Fruit fly (Drosophila melanogaster) whole organism, embryonic: ENCODE measurements around the gene Cpr.

Source experiments
- Aef1 ChIP-seq: fragments of 200-800 bp; sonication (Bioruptor generic); IDR thresholded peaks from 3 replicates; pipeline ENCODE4 v1.3.6; 2022; ENCODE audit warnings: missing biosample characterization, missing genetic modification characterization
- BEAF-32 ChIP-seq: fragments of 200-800 bp; sonication (Bioruptor generic); optimal IDR thresholded peaks from 3 replicates; lab custom pipeline; 2017; ENCODE audit warnings: missing biosample characterization, missing genetic modification characterization, mild to moderate bottlenecking, moderate library complexity, missing genetic modification reagents
- CG10147 ChIP-seq: fragments of 200-800 bp; sonication (Bioruptor generic); optimal IDR thresholded peaks from 2 replicates; lab custom pipeline; 2019; ENCODE audit warnings: missing biosample characterization, mild to moderate bottlenecking, missing genetic modification characterization, moderate library complexity
- CG12236 ChIP-seq: fragments of 200-800 bp; sonication (Bioruptor generic); optimal IDR thresholded peaks from 2 replicates; lab custom pipeline; 2016; ENCODE audit warnings: missing biosample characterization, missing genetic modification characterization
- CG1233 ChIP-seq: fragments of 200-800 bp; sonication (Bioruptor generic); optimal IDR thresholded peaks from 4 replicates; lab custom pipeline; 2018; ENCODE audit warnings: missing biosample characterization, mild to moderate bottlenecking, missing genetic modification characterization
- CG12659 ChIP-seq: fragments of 200-800 bp; sonication (Bioruptor generic); optimal IDR thresholded peaks from 3 replicates; lab custom pipeline; 2017; ENCODE audit warnings: mild to moderate bottlenecking, missing biosample characterization, missing genetic modification reagents, missing genetic modification characterization
- CG13894 ChIP-seq: fragments of 200-800 bp; sonication (Bioruptor generic); optimal IDR thresholded peaks from 3 replicates; lab custom pipeline; 2018; ENCODE audit warnings: missing biosample characterization, mild to moderate bottlenecking, missing genetic modification characterization, moderate library complexity
- CG1529 ChIP-seq: fragments of 200-800 bp; sonication (Bioruptor generic); optimal IDR thresholded peaks from 3 replicates; lab custom pipeline; 2018; ENCODE audit warnings: missing biosample characterization, missing genetic modification characterization
- CG16779 ChIP-seq: fragments of 200-800 bp; sonication (Bioruptor generic); IDR thresholded peaks from 2 replicates; pipeline ENCODE4 v1.3.6; 2022; ENCODE audit warnings: missing biosample characterization, missing genetic modification characterization
- CG17361 ChIP-seq: fragments of 200-800 bp; sonication (Bioruptor generic); IDR thresholded peaks from 3 replicates; pipeline ENCODE4 v1.3.6; 2022; ENCODE audit warnings: missing biosample characterization, missing genetic modification characterization
- CG17912 ChIP-seq: fragments of 200-800 bp; sonication (Bioruptor generic); optimal IDR thresholded peaks from 2 replicates; lab custom pipeline; 2018; ENCODE audit warnings: missing biosample characterization, mild to moderate bottlenecking, missing genetic modification characterization
- CG18011 ChIP-seq: fragments of 200-800 bp; sonication (Bioruptor generic); optimal IDR thresholded peaks from 2 replicates; lab custom pipeline; 2017; ENCODE audit warnings: missing biosample characterization, missing genetic modification characterization, mild to moderate bottlenecking, moderate library complexity, missing genotype
- CG18476 ChIP-seq: fragments of 200-800 bp; sonication (Bioruptor generic); optimal IDR thresholded peaks from 2 replicates; lab custom pipeline; 2016; ENCODE audit warnings: missing biosample characterization, mild to moderate bottlenecking, missing genetic modification characterization
- CG31441 ChIP-seq: fragments of 200-800 bp; sonication (Bioruptor generic); IDR thresholded peaks from 2 replicates; pipeline ENCODE4 v1.3.6; 2022; ENCODE audit warnings: missing biosample characterization, missing genetic modification characterization
- CG32772 ChIP-seq: fragments of 200-800 bp; sonication (Bioruptor generic); IDR thresholded peaks from 2 replicates; pipeline ENCODE4 v1.3.6; 2022; ENCODE audit warnings: missing biosample characterization, missing genetic modification characterization
- CG3847 ChIP-seq: fragments of 200-800 bp; sonication (Bioruptor generic); IDR thresholded peaks from 2 replicates; pipeline ENCODE4 v1.3.6; 2022; ENCODE audit warnings: missing biosample characterization, missing genetic modification characterization
- CG3995 ChIP-seq: fragments of 200-800 bp; sonication (Bioruptor generic); optimal IDR thresholded peaks from 3 replicates; lab custom pipeline; 2016; ENCODE audit warnings: missing biosample characterization, missing genetic modification characterization
- CG43689 ChIP-seq: fragments of 200-800 bp; sonication (Bioruptor generic); IDR thresholded peaks from 2 replicates; pipeline ENCODE4 v1.3.6; 2022; ENCODE audit warnings: missing biosample characterization, missing genetic modification characterization
- CG4424 ChIP-seq: fragments of 200-800 bp; sonication (Bioruptor generic); optimal IDR thresholded peaks from 3 replicates; lab custom pipeline; 2016; ENCODE audit warnings: missing biosample characterization, missing genetic modification characterization
- CG4730 ChIP-seq: fragments of 200-800 bp; sonication (Bioruptor generic); IDR thresholded peaks from 2 replicates; pipeline ENCODE4 v1.3.6; 2022; ENCODE audit warnings: missing biosample characterization, missing genetic modification characterization
- CG9817 ChIP-seq: fragments of 200-800 bp; sonication (Bioruptor generic); optimal IDR thresholded peaks from 2 replicates; lab custom pipeline; 2018; ENCODE audit warnings: missing biosample characterization, mild to moderate bottlenecking, missing genetic modification characterization, moderate library complexity
- CHES-1-like ChIP-seq: fragments of 200-800 bp; sonication (Bioruptor generic); optimal IDR thresholded peaks from 2 replicates; lab custom pipeline; 2016; ENCODE audit warnings: missing biosample characterization, missing genetic modification characterization
- CrebB ChIP-seq: fragments of 200-800 bp; sonication (Bioruptor generic); optimal IDR thresholded peaks from 3 replicates; lab custom pipeline; 2018; ENCODE audit warnings: missing biosample characterization, mild to moderate bottlenecking, missing genetic modification characterization
- D ChIP-seq, 2 experiments: fragments of 200-800 bp in 1 of 2; fragments of >200 bp in 1 of 2; sonication (Bioruptor generic) in 1 of 2; optimal IDR thresholded peaks; 2 replicates in 1 of 2; 3 replicates in 1 of 2; lab custom pipeline; 2017; ENCODE audit warnings: mild to moderate bottlenecking in 1 of 2, missing biosample characterization in 1 of 2, missing genetic modification characterization in 1 of 2, missing genetic modification reagents in 1 of 2
- Doc2 ChIP-seq: fragments of 200-800 bp; sonication (Bioruptor generic); IDR thresholded peaks from 2 replicates; pipeline ENCODE4 v1.3.6; 2022; ENCODE audit warnings: missing biosample characterization, missing genetic modification characterization
- Ets65A ChIP-seq: fragments of 200-800 bp; sonication (Bioruptor generic); peaks from one replicate; lab custom pipeline; 2016; ENCODE audit warnings: missing biosample characterization, missing genetic modification characterization
- H15 ChIP-seq: fragments of 200-800 bp; sonication (Bioruptor generic); IDR thresholded peaks from 3 replicates; pipeline ENCODE4 v1.3.6; 2022; ENCODE audit warnings: missing biosample characterization, missing genetic modification characterization
- Hr51 ChIP-seq, 2 experiments: fragments of 200-800 bp; sonication (Bioruptor generic); optimal IDR thresholded peaks; 2 replicates in 1 of 2; 3 replicates in 1 of 2; lab custom pipeline; 2016 to 2018; ENCODE audit warnings: missing biosample characterization in 2 of 2, missing genetic modification characterization in 2 of 2, mild to moderate bottlenecking in 1 of 2, moderate library complexity in 1 of 2
- MBD-R2 ChIP-seq: fragments of 200-800 bp; sonication (Bioruptor generic); IDR thresholded peaks from 2 replicates; pipeline ENCODE4 v1.3.6; 2022; ENCODE audit warnings: missing biosample characterization, missing genetic modification characterization
- Meics ChIP-seq: fragments of 200-800 bp; sonication (Bioruptor generic); optimal IDR thresholded peaks from 2 replicates; lab custom pipeline; 2017; ENCODE audit warnings: missing biosample characterization, mild to moderate bottlenecking, missing genetic modification characterization
- Nf-YB ChIP-seq: fragments of 200-800 bp; sonication (Bioruptor generic); optimal IDR thresholded peaks from 3 replicates; lab custom pipeline; 2019; ENCODE audit warnings: missing biosample characterization, mild to moderate bottlenecking, missing genetic modification characterization, moderate library complexity
- Vsx1 ChIP-seq: fragments of 200-800 bp; sonication (Bioruptor generic); optimal IDR thresholded peaks from 2 replicates; lab custom pipeline; 2017; ENCODE audit warnings: missing biosample characterization, mild to moderate bottlenecking, missing genetic modification characterization, missing genetic modification reagents
- abd-A ChIP-seq: fragments of 200-800 bp; sonication (Bioruptor generic); optimal IDR thresholded peaks from 3 replicates; lab custom pipeline; 2019; ENCODE audit warnings: missing biosample characterization, mild to moderate bottlenecking, missing genetic modification characterization, moderate library complexity
- cas ChIP-seq: fragments of 200-800 bp; sonication (Bioruptor generic); IDR thresholded peaks from 2 replicates; pipeline ENCODE4 v1.3.6; 2022; ENCODE audit warnings: missing biosample characterization, missing genetic modification characterization
- ems ChIP-seq: fragments of 200-800 bp; sonication (Bioruptor generic); optimal IDR thresholded peaks from 3 replicates; lab custom pipeline; 2016; ENCODE audit warnings: missing biosample characterization, missing genetic modification characterization
- fd102C ChIP-seq: fragments of 200-800 bp; sonication (Bioruptor generic); optimal IDR thresholded peaks from 2 replicates; lab custom pipeline; 2018; ENCODE audit warnings: missing biosample characterization, mild to moderate bottlenecking, missing genetic modification characterization, moderate library complexity
- fd96Cb ChIP-seq: fragments of 200-800 bp; sonication (Bioruptor generic); optimal IDR thresholded peaks from 2 replicates; lab custom pipeline; 2018; ENCODE audit warnings: missing biosample characterization, mild to moderate bottlenecking, missing genetic modification characterization, moderate library complexity
- knrl ChIP-seq: fragments of 200-800 bp; sonication (Bioruptor generic); IDR thresholded peaks from 3 replicates; pipeline ENCODE4 v1.3.6; 2022; ENCODE audit warnings: missing biosample characterization, missing genetic modification characterization; ENCODE audit not compliant: partially characterized antibody
- lmd ChIP-seq: fragments of 200-800 bp; sonication (Bioruptor generic); IDR thresholded peaks from 2 replicates; pipeline ENCODE4 v1.3.6; 2022; ENCODE audit warnings: missing biosample characterization, missing genetic modification characterization
- tgo ChIP-seq: fragments of 200-800 bp; sonication (Bioruptor generic); IDR thresholded peaks from 3 replicates; pipeline ENCODE4 v1.3.6; 2022; ENCODE audit warnings: missing biosample characterization, missing genetic modification characterization
- unpg ChIP-seq: fragments of 200-800 bp; sonication (Bioruptor generic); optimal IDR thresholded peaks from 3 replicates; lab custom pipeline; 2018; ENCODE audit warnings: missing biosample characterization, mild to moderate bottlenecking, missing genetic modification characterization, moderate library complexity
- vfl ChIP-seq: fragments of 200-800 bp; sonication (Bioruptor generic); optimal IDR thresholded peaks from 2 replicates; lab custom pipeline; 2016; ENCODE audit warnings: missing biosample characterization, missing genetic modification characterization
- z ChIP-seq: fragments of 200-800 bp; sonication (Bioruptor generic); IDR thresholded peaks from 3 replicates; pipeline ENCODE4 v1.3.6; 2022; ENCODE audit warnings: missing biosample characterization, missing genetic modification characterization

Gene Cpr

DNA sequence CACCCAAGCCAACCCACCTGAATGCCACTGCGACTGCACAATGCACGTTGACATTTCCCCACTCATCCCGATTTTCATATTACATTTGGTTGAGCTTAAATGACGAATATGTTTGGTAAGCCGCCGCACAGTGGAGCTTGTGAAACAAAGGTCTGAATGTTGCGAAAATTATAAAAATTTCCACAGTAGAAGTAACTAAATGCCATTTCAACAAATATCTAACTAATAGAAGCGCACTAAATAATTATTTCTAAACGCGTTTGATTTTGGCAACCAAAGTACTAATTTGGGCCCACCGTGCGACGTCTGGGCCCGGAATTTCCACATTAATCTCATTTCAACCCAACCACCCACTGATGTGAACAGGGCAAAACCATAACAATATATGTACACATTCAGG is 31.7 kb upstream of the Cpr start (continued):
- TF ChIP-seq CG16779 (GFP tag; lab: Robert Waterston, UW) (no peak), MBD-R2 (GFP tag; lab: Robert Waterston, UW) (no peak), CG1233 (no peak), Ets65A (GFP tag; lab: Kevin White, UChicago) (peak; percentile 94), CG1529 (GFP tag; lab: Kevin White, UChicago) (no peak), Meics (peak; percentile 4), BEAF-32 (GFP tag; lab: Kevin White, UChicago) (no peak), CG18011 (no peak), D (optimal IDR thresholded peaks at IDR 0.05; lab: Kevin White, UChicago) (no peak), D (GFP tag; optimal IDR thresholded peaks at IDR 0.05; lab: Kevin White, UChicago) (peak; percentile 23), CrebB (no peak), Aef1 (GFP tag; lab: Robert Waterston, UW) (no peak), knrl (GFP tag; lab: Robert Waterston, UW) (no peak), CHES-1-like (no peak), CG13894 (tag; lab: Kevin White, UChicago) (no peak), CG12236 (no peak), Hr51 (GFP tag; optimal IDR thresholded peaks at IDR 0.05; lab: Kevin White, UChicago) (peak in 1 of 2 experiments; percentile 40), tgo (GFP tag; lab: Robert Waterston, UW) (no peak; the same call in 2 of the 3 replicates), vfl (no peak), Nf-YB (GFP tag; lab: Kevin White, UChicago) (no peak), CG9817 (tag; lab: Kevin White, UChicago) (no peak), CG4730 (no peak; the same call in 1 of the 2 replicates), abd-A (tag; lab: Kevin White, UChicago) (no peak), CG17912 (GFP tag; lab: Kevin White, UChicago) (no peak), CG32772 (GFP tag; lab: Robert Waterston, UW) (no peak), fd102C (GFP tag; lab: Kevin White, UChicago) (no peak), z (GFP tag; lab: Robert Waterston, UW) (no peak), CG12659 (GFP tag; lab: Kevin White, UChicago) (no peak), Vsx1 (no peak), CG4424 (GFP tag; lab: Kevin White, UChicago) (peak; percentile 23), unpg (GFP tag; lab: Kevin White, UChicago) (peak; percentile 29), CG3995 (GFP tag; lab: Kevin White, UChicago) (no peak), fd96Cb (peak; percentile 29), cas (GFP tag; lab: Robert Waterston, UW) (no peak)

DNA sequence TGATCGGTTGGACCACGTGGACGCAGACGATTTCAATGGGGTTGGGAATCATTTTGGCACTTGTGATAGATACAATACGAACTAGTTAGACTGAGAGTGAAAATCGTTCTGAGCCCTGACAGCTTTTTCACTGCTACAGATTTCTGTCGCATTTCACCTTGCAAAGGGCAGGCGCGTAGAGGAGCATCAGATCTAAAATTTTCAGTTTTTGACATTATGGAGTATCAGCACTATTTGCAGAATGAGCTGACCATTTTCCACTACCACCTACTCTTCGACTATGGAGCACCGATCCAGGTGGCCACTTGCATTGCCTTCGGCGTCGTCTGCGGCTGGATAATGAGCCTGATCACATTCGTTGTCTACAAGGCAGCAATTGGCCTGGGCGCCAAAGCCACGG is 30.0 kb upstream of the Cpr start, which contains the start of the genes CG43922 and CG13984:
Gene CG43922, minus strand, starts transcription at position 101 of the 400 bp plus-strand sequence.
Gene CG13984, plus strand, starts transcription at position 169 of the 400 bp plus-strand sequence.
- TF ChIP-seq H15 (no peak), CG18476 (GFP tag; lab: Kevin White, UChicago) (no peak), lmd (GFP tag; lab: Robert Waterston, UW) (no peak), CG43689 (no peak), CG3847 (GFP tag; lab: Robert Waterston, UW) (no peak), Doc2 (GFP tag; lab: Robert Waterston, UW) (no peak), CG17361 (no peak), CG31441 (GFP tag; lab: Robert Waterston, UW) (no peak), CG10147 (GFP tag; lab: Kevin White, UChicago) (no peak), ems (GFP tag; lab: Kevin White, UChicago) (no peak)
- TF ChIP-seq, all 482 proteins: peak for 0
